Fruit fly (Drosophila melanogaster): ENCODE results near the gene Npc2b.

Npc2b gene

dm6 chr3R:14122347-14122812 is 33.1 kb downstream of the Npc2b start, which contains the start of the genes Abi and twf (continued):
- no peak for TF ChIP-seq D19B (GFP tag; optimal IDR thresholded peaks at IDR 0.05)
- peak; percentile 7 for TF ChIP-seq CG31388 (GFP tag; optimal IDR thresholded peaks at IDR 0.05)
- TF ChIP-seq NC2α (GFP tag; optimal IDR thresholded peaks at IDR 0.05) = no peak
- no peak for TF ChIP-seq TFAM (GFP tag; optimal IDR thresholded peaks at IDR 0.05)
- no peak for TF ChIP-seq CG11093 (GFP tag; IDR thresholded peaks at IDR 0.05)
- no peak for TF ChIP-seq CG7271 (tag; optimal IDR thresholded peaks at IDR 0.05)
- no peak for TF ChIP-seq CG6254 (GFP tag; optimal IDR thresholded peaks at IDR 0.05)
- no peak for TF ChIP-seq jing (GFP tag; optimal IDR thresholded peaks at IDR 0.05)
- TF ChIP-seq dimm (GFP tag; IDR thresholded peaks at IDR 0.05) = no peak
- peak; percentile 2 for TF ChIP-seq CG2875 (GFP tag; optimal IDR thresholded peaks at IDR 0.05)
- peak; percentile 5 for TF ChIP-seq Side (GFP tag; optimal IDR thresholded peaks at IDR 0.05)
- peak; percentile 20 for TF ChIP-seq CG12299 (tag; optimal IDR thresholded peaks at IDR 0.05)
- TF ChIP-seq wek (GFP tag; optimal IDR thresholded peaks at IDR 0.05) = no peak
- peak; percentile 18; the same call in 1 of the 4 replicates for TF ChIP-seq Gug (GFP tag; IDR thresholded peaks at IDR 0.05)
- peak; percentile 59 for TF ChIP-seq CG32532 (GFP tag; IDR thresholded peaks at IDR 0.05)
- TF ChIP-seq CG17328 (GFP tag; IDR thresholded peaks at IDR 0.05) = peak; percentile 66; the same call in 1 of the 2 replicates
- peak; percentile 59 for TF ChIP-seq tio (GFP tag; optimal IDR thresholded peaks at IDR 0.05)
- TF ChIP-seq CG15696 (tag; optimal IDR thresholded peaks at IDR 0.05) = peak; percentile 50
- TF ChIP-seq nmo (GFP tag; optimal IDR thresholded peaks at IDR 0.05) = peak; percentile 75
- no peak for TF ChIP-seq mirr (GFP tag; optimal IDR thresholded peaks at IDR 0.05)
- no peak for TF ChIP-seq cg (GFP tag; optimal IDR thresholded peaks at IDR 0.05)
- peak; percentile 47 for TF ChIP-seq ERR (GFP tag; optimal IDR thresholded peaks at IDR 0.05)
- TF ChIP-seq CG8089 (GFP tag; optimal IDR thresholded peaks at IDR 0.05) = peak; percentile 16
- peak; percentile 35 for TF ChIP-seq Sry-δ (GFP tag; optimal IDR thresholded peaks at IDR 0.05)
- peak; percentile 22 for TF ChIP-seq CG2202 (tag; optimal IDR thresholded peaks at IDR 0.05)
- TF ChIP-seq MBD-R2 (GFP tag; IDR thresholded peaks at IDR 0.05) = peak; percentile 79
- peak; percentile 60 for TF ChIP-seq Meics (GFP tag; optimal IDR thresholded peaks at IDR 0.05)
- peak; percentile 34 for TF ChIP-seq Myb (GFP tag; optimal IDR thresholded peaks at IDR 0.05)
- peak; percentile 61; the same call in 2 of the 3 replicates for TF ChIP-seq ken (GFP tag; IDR thresholded peaks at IDR 0.05)
- no peak for TF ChIP-seq MTF-1 (GFP tag; optimal IDR thresholded peaks at IDR 0.05; ENCODE audit: borderline replicate concordance)
- no peak for TF ChIP-seq Oaz (GFP tag; IDR thresholded peaks at IDR 0.05)
- TF ChIP-seq disco-r (GFP tag; optimal IDR thresholded peaks at IDR 0.05) = no peak
- TF ChIP-seq Ptx1 (GFP tag; IDR thresholded peaks at IDR 0.05) = peak; percentile 71
- no peak for TF ChIP-seq kah (GFP tag; optimal IDR thresholded peaks at IDR 0.05)
- peak; percentile 78 for TF ChIP-seq Adf1 (GFP tag; IDR thresholded peaks at IDR 0.05)
- peak; percentile 4 for TF ChIP-seq CG1529 (GFP tag; optimal IDR thresholded peaks at IDR 0.05)
- TF ChIP-seq CG2712 (tag; optimal IDR thresholded peaks at IDR 0.05) = peak; percentile 74
- TF ChIP-seq da (GFP tag; optimal IDR thresholded peaks at IDR 0.05) = peak; percentile 40
- no peak for TF ChIP-seq lov (optimal IDR thresholded peaks at IDR 0.05)
- TF ChIP-seq lov (GFP tag; IDR thresholded peaks at IDR 0.05) = peak; percentile 53; the same call in 1 of the 3 replicates
- peak; percentile 24 for TF ChIP-seq CG8924 (tag; optimal IDR thresholded peaks at IDR 0.05)
- peak; percentile 54; the same call in 1 of the 2 replicates for TF ChIP-seq CG14014 (GFP tag; IDR thresholded peaks at IDR 0.05)
- peak; percentile 8 for TF ChIP-seq CrebB (tag; optimal IDR thresholded peaks at IDR 0.05)
- peak; percentile 81 for TF ChIP-seq gem (tag; optimal IDR thresholded peaks at IDR 0.05)
- peak; percentile 73 for TF ChIP-seq lbe (GFP tag; optimal IDR thresholded peaks at IDR 0.05)
- TF ChIP-seq CG10274 (GFP tag; optimal IDR thresholded peaks at IDR 0.05) = no peak
- TF ChIP-seq CG3281 (GFP tag; optimal IDR thresholded peaks at IDR 0.05) = peak; percentile 60
- peak; percentile 31 for TF ChIP-seq her (GFP tag; optimal IDR thresholded peaks at IDR 0.05)
- TF ChIP-seq CG1233 (GFP tag; optimal IDR thresholded peaks at IDR 0.05) = no peak
- no peak for TF ChIP-seq wor (GFP tag; IDR thresholded peaks at IDR 0.05)
- peak; percentile 23 for TF ChIP-seq vfl (GFP tag; optimal IDR thresholded peaks at IDR 0.05)
- TF ChIP-seq CG12104 (GFP tag; optimal IDR thresholded peaks at IDR 0.05) = peak; percentile 54

All from whole organism, embryonic.